Worm (Caenorhabditis elegans) whole organism, young adult: Measurements from ENCODE around the gene F28C6.8.

Experiments
- ama-1 ChIP-seq, 3 experiments: fragments of 150-350 bp in 1 of 3; sonication (generic microtip) in 2 of 3; optimal IDR thresholded peaks; 2 replicates each; lab custom pipeline; 2014 to 2018; ENCODE audit warnings: missing biosample characterization in 2 of 3, missing genetic modification characterization in 2 of 3, missing genetic modification reagents in 2 of 3
- efl-1 ChIP-seq: fragments of 150-350 bp; optimal IDR thresholded peaks from 2 replicates; lab custom pipeline; 2014; ENCODE audit warnings: missing biosample characterization, missing genetic modification reagents, missing genetic modification characterization
- hlh-12 ChIP-seq: sonication (generic microtip); optimal IDR thresholded peaks from 2 replicates; lab custom pipeline; 2016; ENCODE audit warnings: missing genetic modification characterization, missing compliant biosample characterization
- nhr-80 ChIP-seq: sonication (generic microtip); optimal IDR thresholded peaks from 2 replicates; lab custom pipeline; 2016; ENCODE audit warnings: missing genetic modification characterization, missing compliant biosample characterization
- nhr-90 ChIP-seq: sonication (generic microtip); optimal IDR thresholded peaks from 2 replicates; lab custom pipeline; 2016; ENCODE audit warnings: missing genotype, mild to moderate bottlenecking, missing genetic modification characterization, missing compliant biosample characterization
- tbp1 ChIP-seq: fragments of 200-800 bp; sonication (Bioruptor generic); optimal IDR thresholded peaks from 2 replicates; lab custom pipeline; 2018; ENCODE audit warnings: mild to moderate bottlenecking, missing genetic modification characterization, missing compliant biosample characterization
- tbx-9 ChIP-seq: sonication (generic microtip); optimal IDR thresholded peaks from 2 replicates; lab custom pipeline; 2016; ENCODE audit warnings: borderline replicate concordance, missing genetic modification characterization, inconsistent platforms, missing compliant biosample characterization
- unc-130 ChIP-seq: sonication (generic microtip); optimal IDR thresholded peaks from 2 replicates; lab custom pipeline; 2016; ENCODE audit warnings: missing genetic modification reagents, missing genetic modification characterization, missing compliant biosample characterization

DNA sequence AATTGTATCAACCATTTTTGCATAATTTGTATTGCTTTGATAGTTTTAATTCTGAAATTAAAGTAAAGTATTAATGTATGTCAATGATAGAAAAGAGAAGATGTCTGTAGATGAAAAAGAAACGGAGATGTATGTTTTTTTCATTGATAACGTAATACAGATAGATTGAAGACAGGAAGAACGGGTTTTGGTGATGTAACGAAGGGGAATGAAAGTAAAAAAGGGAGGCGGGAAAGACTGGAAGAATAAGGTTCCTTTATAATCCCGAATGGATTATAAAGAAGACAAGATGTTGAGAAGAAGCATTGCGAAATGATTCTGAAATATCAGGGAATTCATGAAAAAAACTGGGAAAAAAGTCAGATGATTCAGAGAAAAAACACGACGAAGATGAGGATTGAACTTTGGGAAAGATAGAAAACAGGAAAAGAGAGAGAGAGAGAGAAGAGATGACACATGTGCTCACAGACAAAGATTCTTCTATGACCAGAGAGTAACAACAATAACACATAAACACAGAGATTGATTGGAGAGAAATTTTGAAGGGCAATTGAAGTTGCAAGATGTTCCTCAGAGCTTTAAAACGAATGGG, 21.5 kb upstream of the F28C6.8 start, which contains the start of gene F54C9.11:
- TF ChIP-seq tbx-9 (tag; lab: Kevin White, UChicago) (no peak), nhr-80 (tag; lab: Kevin White, UChicago) (no peak), efl-1 (GFP tag; lab: Kevin White, UChicago) (no peak), ama-1 (optimal IDR thresholded peaks at IDR 0.05; lab: Kevin White, UChicago) (no peak), ama-1 (GFP tag; optimal IDR thresholded peaks at IDR 0.05; lab: Kevin White, UChicago) (no peak), tbp1 (GFP tag; lab: Kevin White, UChicago) (no peak), nhr-90 (tag; lab: Kevin White, UChicago) (no peak), unc-130 (GFP tag; lab: Kevin White, UChicago) (no peak), hlh-12 (tag; lab: Kevin White, UChicago) (no peak)
